Fruit fly (Drosophila melanogaster) whole organism, pupa: ENCODE results near the gene CG33722.

Source experiments
- CG10348 ChIP-seq: fragments of 200-800 bp; sonication (Bioruptor generic); IDR thresholded peaks from 2 replicates; pipeline ENCODE4 v1.3.6; 2022; ENCODE audit warnings: missing biosample characterization, missing genetic modification characterization
- CG12605 ChIP-seq: fragments of 200-800 bp; sonication (Bioruptor generic); IDR thresholded peaks from 2 replicates; pipeline ENCODE4 v1.3.6; 2022; ENCODE audit warnings: missing biosample characterization, missing genetic modification characterization
- D1 ChIP-seq: fragments of 200-800 bp; sonication (Bioruptor generic); optimal IDR thresholded peaks from 2 replicates; lab custom pipeline; 2018; ENCODE audit warnings: missing biosample characterization, mild to moderate bottlenecking, missing genetic modification characterization, moderate library complexity
- Pif1A ChIP-seq: fragments of 200-800 bp; sonication (Bioruptor generic); optimal IDR thresholded peaks from 3 replicates; lab custom pipeline; 2016; ENCODE audit warnings: missing biosample characterization, missing genetic modification characterization

DNA sequence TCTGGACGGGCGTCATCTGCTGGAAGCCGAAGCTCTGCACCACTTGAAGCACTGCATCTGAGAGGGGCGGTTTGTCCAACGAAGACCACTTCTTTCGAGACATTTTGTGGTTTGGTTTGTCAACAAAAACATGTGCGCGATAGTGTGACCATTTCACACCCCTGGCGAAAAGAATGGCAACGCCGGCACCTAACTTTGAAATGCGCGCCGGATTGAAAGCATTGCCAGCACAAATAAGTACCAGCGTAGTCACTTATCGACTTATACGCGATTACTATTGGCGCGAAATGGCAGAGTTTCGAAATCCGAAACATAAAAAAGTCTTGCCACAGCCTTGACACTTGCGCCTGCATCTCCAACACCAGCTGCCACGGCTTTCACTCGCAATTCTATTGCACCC, 25.9 kb downstream of the CG33722 start, which contains the start of gene CG9630:
- TF ChIP-seq CG12605 (GFP tag; lab: Robert Waterston, UW) (no peak), D1 (tag; lab: Kevin White, UChicago) (no peak), Pif1A (GFP tag; lab: Kevin White, UChicago) (no peak), CG10348 (no peak)
